Worm (Caenorhabditis elegans): ENCODE measurements around the gene oac-14.

DNA sequence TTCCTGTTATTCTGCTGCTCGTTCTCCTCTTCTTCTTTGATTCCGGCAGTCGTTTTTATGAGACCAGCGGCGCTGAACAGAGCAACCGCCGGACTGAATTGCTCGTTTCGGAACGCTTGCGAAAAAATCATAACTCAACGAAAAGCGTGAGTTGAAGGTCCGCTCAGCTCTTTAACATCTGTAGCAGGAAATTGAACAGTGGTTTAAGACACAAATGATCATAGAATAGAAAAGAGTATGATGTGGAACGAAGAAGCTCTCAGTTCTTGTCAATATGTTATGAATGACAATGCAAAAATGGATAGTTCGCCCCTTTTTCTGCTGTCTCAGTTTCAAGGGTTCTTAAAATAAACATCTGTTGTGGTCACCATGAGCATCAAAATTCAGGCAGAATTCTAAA, 28.1 kb downstream of the oac-14 start:
- TF ChIP-seq ztf-23 (GFP tag; IDR thresholded peaks at IDR 0.05) (no peak), tab-1 (GFP tag; IDR thresholded peaks at IDR 0.05) (no peak)

Data from whole organism, midembryonic.